Fruit fly (Drosophila melanogaster) whole organism, prepupa: ENCODE measurements around the gene Cnep1r2.

Source experiments
- CG15336 ChIP-seq: fragments of 200-800 bp; sonication (Bioruptor generic); IDR thresholded peaks from 2 replicates; pipeline ENCODE4 v1.3.6; 2022; ENCODE audit warnings: missing biosample characterization, missing genetic modification characterization
- CG31627 ChIP-seq: fragments of 200-800 bp; sonication (Bioruptor generic); optimal IDR thresholded peaks from 3 replicates; lab custom pipeline; 2016; ENCODE audit warnings: missing biosample characterization, missing genetic modification characterization
- CG8319 ChIP-seq: fragments of 200-800 bp; sonication (Bioruptor generic); optimal IDR thresholded peaks from 3 replicates; lab custom pipeline; 2016; ENCODE audit warnings: missing biosample characterization, missing genetic modification characterization
- CG8632 ChIP-seq: fragments of 200-800 bp; sonication (Bioruptor generic); optimal IDR thresholded peaks from 3 replicates; lab custom pipeline; 2016; ENCODE audit warnings: missing biosample characterization, missing genetic modification characterization
- salr ChIP-seq, 2 experiments: fragments of 200-800 bp; sonication (Bioruptor generic); optimal IDR thresholded peaks; 3 replicates each; lab custom pipeline; 2016 to 2018; ENCODE audit warnings: missing biosample characterization in 2 of 2, missing genetic modification characterization in 2 of 2, mild to moderate bottlenecking in 1 of 2
- ss ChIP-seq, 2 experiments: fragments of 200-800 bp; sonication (Bioruptor generic); optimal IDR thresholded peaks; 2 replicates in 1 of 2; 3 replicates in 1 of 2; lab custom pipeline; 2017 to 2018; ENCODE audit warnings: mild to moderate bottlenecking in 2 of 2, missing biosample characterization in 2 of 2, missing genetic modification characterization in 2 of 2, moderate library complexity in 1 of 2

DNA sequence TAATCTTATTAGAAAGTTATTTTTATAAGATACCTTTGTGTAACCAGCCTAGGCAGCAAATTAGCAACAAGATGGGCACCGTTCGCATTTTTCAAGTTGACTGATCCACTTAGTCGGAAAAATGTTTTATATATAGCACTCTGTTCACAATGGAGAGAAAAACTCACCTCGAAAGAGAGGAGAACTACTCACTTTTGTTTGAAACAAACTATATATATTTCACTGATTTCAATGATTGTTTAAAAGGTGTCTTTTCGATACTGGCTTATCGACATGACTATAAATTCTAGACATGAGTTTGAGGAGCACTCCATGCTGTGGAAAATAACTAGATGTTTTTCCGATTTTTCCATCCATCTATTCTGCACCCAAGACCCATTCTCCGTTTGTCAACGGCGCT lies 14.5 kb upstream of the Cnep1r2 start, which contains the start of gene CG42521:
- no peak for TF ChIP-seq CG31627
- no peak for TF ChIP-seq CG15336 (GFP tag; lab: Robert Waterston, UW)
- TF ChIP-seq CG8319 = no peak
- TF ChIP-seq CG8632 (GFP tag; lab: Kevin White, UChicago) = no peak
- no peak for TF ChIP-seq ss (GFP tag; optimal IDR thresholded peaks at IDR 0.05; lab: Kevin White, UChicago)
- TF ChIP-seq salr (GFP tag; optimal IDR thresholded peaks at IDR 0.05; lab: Kevin White, UChicago) = no peak
